Worm (Caenorhabditis elegans) whole organism, L1 larva: ENCODE measurements around the gene R03G8.6.

Experiments used
- C34B4.2 ChIP-seq: sonication (generic microtip); optimal IDR thresholded peaks from 2 replicates; lab custom pipeline; 2017; ENCODE audit warnings: mild to moderate bottlenecking, missing genetic modification characterization, missing compliant biosample characterization
- aha-1 ChIP-seq: fragments of 150-350 bp; optimal IDR thresholded peaks from 2 replicates; lab custom pipeline; 2014; ENCODE audit warnings: missing biosample characterization, missing genetic modification characterization
- ama-1 ChIP-seq: fragments of 150-350 bp; optimal IDR thresholded peaks from 2 replicates; lab custom pipeline; 2014
- ceh-63 ChIP-seq: fragments of 200-800 bp; sonication (Bioruptor generic); optimal IDR thresholded peaks from 2 replicates; lab custom pipeline; 2018; ENCODE audit warnings: mild to moderate bottlenecking, missing genetic modification characterization, missing compliant biosample characterization
- ceh-82 ChIP-seq, 3 experiments: fragments of 150-350 bp in 1 of 3; sonication (generic microtip) in 2 of 3; optimal IDR thresholded peaks; 2 replicates each; lab custom pipeline; 2014 to 2017; ENCODE audit warnings: missing biosample characterization in 3 of 3, missing genetic modification characterization in 3 of 3
- ceh-88 ChIP-seq: fragments of 200-800 bp; sonication (Bioruptor generic); IDR thresholded peaks from 2 replicates; pipeline ENCODE4 v1.3.6; 2022; ENCODE audit warnings: missing genetic modification characterization, missing compliant biosample characterization
- dpl-1 ChIP-seq, 3 experiments: fragments of 150-350 bp in 2 of 3; sonication (generic microtip) in 1 of 3; optimal IDR thresholded peaks; 2 replicates each; lab custom pipeline; 2014 to 2017; ENCODE audit warnings: missing biosample characterization in 3 of 3, missing genetic modification characterization in 3 of 3, missing genetic modification reagents in 3 of 3
- efl-1 ChIP-seq, 4 experiments: fragments of 150-350 bp; optimal IDR thresholded peaks in 3 of 4; peaks in 1 of 4; 1 replicate in 1 of 4; 2 replicates in 3 of 4; lab custom pipeline; 2014; ENCODE audit warnings: missing biosample characterization in 2 of 4, missing genetic modification characterization in 2 of 4, missing genetic modification reagents in 2 of 4
- efl-3 ChIP-seq: fragments of 200-800 bp; sonication (Bioruptor generic); optimal IDR thresholded peaks from 2 replicates; lab custom pipeline; 2018; ENCODE audit warnings: mild to moderate bottlenecking, missing genetic modification characterization, missing compliant biosample characterization
- egl-27 ChIP-seq, 2 experiments: fragments of 150-350 bp in 1 of 2; sonication (generic microtip); optimal IDR thresholded peaks; 3 replicates each; lab custom pipeline; 2017 to 2018; ENCODE audit warnings: missing biosample characterization in 2 of 2, missing genetic modification characterization in 2 of 2, missing genetic modification reagents in 2 of 2
- elt-2 ChIP-seq: sonication (generic microtip); optimal IDR thresholded peaks from 2 replicates; lab custom pipeline; 2016; ENCODE audit warnings: missing genetic modification characterization, mild to moderate bottlenecking, inconsistent platforms, missing compliant biosample characterization, missing genetic modification reagents
- elt-3 ChIP-seq, 6 experiments: fragments of 150-350 bp in 1 of 6; sonication (generic microtip); optimal IDR thresholded peaks; 2 replicates each; lab custom pipeline; 2017 to 2018; ENCODE audit warnings: missing biosample characterization in 6 of 6, missing genetic modification characterization in 6 of 6, inconsistent platforms in 1 of 6
- fkh-10 ChIP-seq: sonication (generic microtip); optimal IDR thresholded peaks from 2 replicates; lab custom pipeline; 2017; ENCODE audit warnings: missing biosample characterization, missing genetic modification reagents, missing genetic modification characterization
- fos-1 ChIP-seq: fragments of 150-350 bp; optimal IDR thresholded peaks from 2 replicates; lab custom pipeline; 2014; ENCODE audit warnings: missing biosample characterization, missing genetic modification characterization
- grh-1 ChIP-seq: fragments of 200-800 bp; sonication (Bioruptor generic); IDR thresholded peaks from 2 replicates; pipeline ENCODE4 v1.3.6; 2022; ENCODE audit warnings: missing genetic modification reagents, missing genetic modification characterization, missing compliant biosample characterization
- hlh-4 ChIP-seq: sonication (generic microtip); optimal IDR thresholded peaks from 2 replicates; lab custom pipeline; 2016; ENCODE audit warnings: mild to moderate bottlenecking, missing genetic modification characterization, missing compliant biosample characterization
- hpl-2 ChIP-seq: fragments of 150-350 bp; optimal IDR thresholded peaks from 2 replicates; lab custom pipeline; 2014; ENCODE audit warnings: missing biosample characterization, missing genetic modification reagents, missing genetic modification characterization
- lin-13 ChIP-seq: fragments of 150-350 bp; optimal IDR thresholded peaks from 2 replicates; lab custom pipeline; 2014; ENCODE audit warnings: missing biosample characterization, missing genetic modification reagents, missing genetic modification characterization
- lin-14 ChIP-seq: fragments of 200-800 bp; sonication (Bioruptor generic); optimal IDR thresholded peaks from 2 replicates; lab custom pipeline; 2018; ENCODE audit warnings: mild to moderate bottlenecking, missing genetic modification characterization, moderate library complexity, missing compliant biosample characterization
- lin-35 ChIP-seq, 2 experiments: fragments of 150-350 bp; optimal IDR thresholded peaks; 2 replicates each; lab custom pipeline; 2014; ENCODE audit warnings: missing biosample characterization in 2 of 2, missing genetic modification characterization in 2 of 2, missing genetic modification reagents in 2 of 2
- mab-9 ChIP-seq: fragments of 200-800 bp; sonication (Bioruptor generic); IDR thresholded peaks from 2 replicates; pipeline ENCODE4 v1.3.6; 2022; ENCODE audit warnings: missing genetic modification reagents, missing genetic modification characterization, missing compliant biosample characterization
- mdl-1 ChIP-seq, 2 experiments: fragments of 150-350 bp; optimal IDR thresholded peaks; 2 replicates each; lab custom pipeline; 2014 to 2017; ENCODE audit warnings: missing biosample characterization in 2 of 2, missing genetic modification characterization in 2 of 2, inconsistent platforms in 1 of 2
- mep-1 ChIP-seq: fragments of 150-350 bp; optimal IDR thresholded peaks from 2 replicates; lab custom pipeline; 2014; ENCODE audit warnings: missing biosample characterization, missing genetic modification characterization
- nhr-12 ChIP-seq: sonication (generic microtip); optimal IDR thresholded peaks from 2 replicates; lab custom pipeline; 2017; ENCODE audit warnings: missing biosample characterization, missing genetic modification characterization
- nhr-19 ChIP-seq: fragments of 200-800 bp; sonication (Bioruptor generic); conservative IDR thresholded peaks from 2 replicates; pipeline ENCODE4 v1.3.6; 2022; ENCODE audit warnings: missing genetic modification characterization, missing compliant biosample characterization
- nhr-20 ChIP-seq: sonication (generic microtip); optimal IDR thresholded peaks from 2 replicates; lab custom pipeline; 2016; ENCODE audit warnings: mild to moderate bottlenecking, missing genetic modification characterization, missing compliant biosample characterization
- nhr-71 ChIP-seq: sonication (generic microtip); optimal IDR thresholded peaks from 2 replicates; lab custom pipeline; 2016; ENCODE audit warnings: mild to moderate bottlenecking, missing genetic modification characterization, moderate library complexity, missing compliant biosample characterization
- nhr-85 ChIP-seq: sonication (generic microtip); peaks from one replicate; lab custom pipeline; 2016; ENCODE audit warnings: missing genetic modification characterization, inconsistent platforms, missing compliant biosample characterization
- nhr-90 ChIP-seq: sonication (generic microtip); optimal IDR thresholded peaks from 2 replicates; lab custom pipeline; 2016; ENCODE audit warnings: mild to moderate bottlenecking, missing genetic modification characterization, missing compliant biosample characterization; ENCODE audit not compliant: poor library complexity
- snu-23 ChIP-seq: sonication (generic microtip); optimal IDR thresholded peaks from 2 replicates; lab custom pipeline; 2016; ENCODE audit warnings: missing genetic modification characterization, missing compliant biosample characterization
- sptf-1 ChIP-seq: fragments of 150-350 bp; optimal IDR thresholded peaks from 2 replicates; lab custom pipeline; 2014; ENCODE audit warnings: missing biosample characterization, missing genetic modification characterization
- swsn-7 ChIP-seq: sonication (generic microtip); optimal IDR thresholded peaks from 2 replicates; lab custom pipeline; 2016; ENCODE audit warnings: missing genetic modification characterization, missing compliant biosample characterization
- unc-130 ChIP-seq: fragments of 150-350 bp; optimal IDR thresholded peaks from 2 replicates; lab custom pipeline; 2017; ENCODE audit warnings: missing biosample characterization, missing genetic modification characterization, inconsistent platforms
- unc-98 ChIP-seq: fragments of 200-800 bp; sonication (Bioruptor generic); IDR thresholded peaks from 2 replicates; pipeline ENCODE4 v1.3.6; 2022; ENCODE audit warnings: missing genetic modification characterization, missing compliant biosample characterization
- vab-15 ChIP-seq: sonication (generic microtip); optimal IDR thresholded peaks from 2 replicates; lab custom pipeline; 2017; ENCODE audit warnings: missing genotype, mild to moderate bottlenecking, missing genetic modification characterization, missing compliant biosample characterization
- xbp-1 ChIP-seq: sonication (generic microtip); optimal IDR thresholded peaks from 2 replicates; lab custom pipeline; 2016; ENCODE audit warnings: missing genetic modification characterization, missing compliant biosample characterization
- zag-1 ChIP-seq: fragments of 150-350 bp; optimal IDR thresholded peaks from 2 replicates; lab custom pipeline; 2014; ENCODE audit warnings: missing biosample characterization, missing genetic modification characterization
- zip-4 ChIP-seq: fragments of 200-800 bp; sonication (Bioruptor generic); optimal IDR thresholded peaks from 2 replicates; lab custom pipeline; 2018; ENCODE audit warnings: mild to moderate bottlenecking, missing genetic modification characterization, moderate library complexity, missing compliant biosample characterization
- ztf-4 ChIP-seq: fragments of 150-350 bp; optimal IDR thresholded peaks from 2 replicates; lab custom pipeline; 2014; ENCODE audit warnings: missing biosample characterization, missing genetic modification characterization

R03G8.6 gene

DNA sequence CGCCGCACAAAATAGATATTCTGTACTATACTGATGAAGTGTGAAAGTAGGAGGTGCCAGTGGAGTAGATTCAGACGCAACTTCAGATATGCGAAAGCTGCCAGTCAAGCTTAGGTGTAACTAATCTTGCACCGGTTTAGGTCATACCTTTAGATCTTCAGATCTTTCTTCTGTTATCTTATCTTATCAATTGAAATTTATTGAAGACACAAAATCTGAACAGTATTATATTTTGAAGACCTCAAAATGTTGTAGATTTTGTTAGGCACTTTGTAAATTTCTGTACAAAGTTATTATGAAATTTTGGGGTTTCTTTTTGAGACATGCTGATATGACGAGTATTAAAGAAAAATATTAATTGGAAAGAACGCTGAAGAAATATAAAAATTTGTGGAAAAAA, 12.4 kb upstream of the R03G8.6 start:
- TF ChIP-seq nhr-90 (tag; lab: Kevin White, UChicago) (no peak), elt-3 (tag; optimal IDR thresholded peaks at IDR 0.05; lab: Kevin White, UChicago) (peak in 3 of 6 experiments; percentile 17 to 91 (median 76))
- TF ChIP-seq, all 84 proteins: peak for 1

DNA sequence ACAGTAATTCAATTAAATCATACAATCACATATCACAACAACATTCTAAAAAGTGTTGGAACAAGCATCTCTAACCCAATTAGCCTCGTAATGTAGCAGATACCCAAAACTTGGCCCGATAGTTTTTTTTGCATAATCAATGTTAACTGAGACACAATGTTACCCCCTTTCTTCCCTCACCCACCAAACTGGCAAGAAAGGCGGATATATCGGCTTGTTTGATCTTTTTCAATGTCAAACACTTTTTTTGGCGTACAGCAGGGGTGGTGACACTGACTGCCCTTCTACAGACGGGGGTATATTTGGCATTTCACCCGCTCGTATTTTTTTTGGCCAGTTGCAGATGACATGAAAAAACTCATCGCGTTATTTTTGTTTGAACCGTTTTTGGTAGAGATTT, 9.7 kb upstream of the R03G8.6 start:
- TF ChIP-seq efl-1 (optimal IDR thresholded peaks at IDR 0.05; lab: Kevin White, UChicago) (no peak), efl-1 (GFP tag; optimal IDR thresholded peaks at IDR 0.05 in 1 of 2; lab: Kevin White, UChicago) (peak in 1 of 2 experiments; percentile 87), swsn-7 (no peak), egl-27 (tag; optimal IDR thresholded peaks at IDR 0.05; lab: Kevin White, UChicago) (no peak), nhr-71 (tag; lab: Kevin White, UChicago) (no peak), ztf-4 (tag; lab: Kevin White, UChicago) (no peak), nhr-85 (tag; lab: Kevin White, UChicago) (peak; percentile 44)

DNA sequence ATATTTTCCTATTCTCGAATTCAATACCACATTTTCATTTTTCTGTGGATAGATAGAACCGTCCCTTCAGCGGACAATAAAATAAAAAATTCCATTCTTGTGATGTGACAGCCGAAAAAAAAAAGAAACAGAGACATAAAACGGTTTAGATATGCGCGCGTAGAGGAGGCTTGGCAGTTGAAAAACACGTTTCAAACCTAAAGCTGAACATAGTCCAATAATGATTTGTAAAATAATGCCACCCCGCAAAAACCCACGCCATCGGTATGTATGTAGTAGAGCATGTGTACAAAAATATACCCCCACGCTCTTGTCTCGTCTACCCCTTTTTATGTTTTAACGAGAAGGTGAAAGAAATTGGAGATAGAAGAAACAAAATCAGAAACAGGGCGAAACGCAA, 8.4 kb upstream of the R03G8.6 start:
- TF ChIP-seq lin-14 (GFP tag; lab: Kevin White, UChicago) (no peak), ceh-63 (GFP tag; lab: Kevin White, UChicago) (no peak), ceh-82 (tag; optimal IDR thresholded peaks at IDR 0.05; lab: Kevin White, UChicago) (no peak), nhr-12 (no peak), nhr-71 (tag; lab: Kevin White, UChicago) (peak; percentile 30), lin-13 (no peak), fkh-10 (GFP tag; lab: Kevin White, UChicago) (no peak), nhr-90 (tag; lab: Kevin White, UChicago) (peak; percentile 3), hlh-4 (tag; lab: Kevin White, UChicago) (no peak), aha-1 (no peak), hpl-2 (GFP tag; lab: Kevin White, UChicago) (no peak), egl-27 (tag; optimal IDR thresholded peaks at IDR 0.05; lab: Kevin White, UChicago) (no peak), zip-4 (GFP tag; lab: Kevin White, UChicago) (no peak), ceh-88 (GFP tag; lab: Robert Waterston, UW) (no peak), zag-1 (tag; lab: Kevin White, UChicago) (no peak), xbp-1 (tag; lab: Kevin White, UChicago) (no peak), dpl-1 (GFP tag; optimal IDR thresholded peaks at IDR 0.05; lab: Kevin White, UChicago) (no peak), fos-1 (tag; lab: Kevin White, UChicago) (no peak), efl-1 (optimal IDR thresholded peaks at IDR 0.05; lab: Kevin White, UChicago) (no peak), efl-1 (GFP tag; optimal IDR thresholded peaks at IDR 0.05 in 1 of 2; lab: Kevin White, UChicago) (no peak), grh-1 (no peak), snu-23 (GFP tag; lab: Kevin White, UChicago) (no peak), ama-1 (peak; percentile 12), unc-98 (GFP tag; lab: Robert Waterston, UW) (no peak), swsn-7 (no peak), efl-3 (GFP tag; lab: Kevin White, UChicago) (no peak), elt-2 (peak; percentile 12), vab-15 (tag; lab: Kevin White, UChicago) (no peak), nhr-19 (GFP tag; lab: Robert Waterston, UW) (no peak), lin-35 (GFP tag; optimal IDR thresholded peaks at IDR 0.05; lab: Kevin White, UChicago) (no peak), unc-130 (no peak), C34B4.2 (tag; lab: Kevin White, UChicago) (no peak), nhr-85 (tag; lab: Kevin White, UChicago) (peak; percentile 48), mep-1 (tag; lab: Kevin White, UChicago) (no peak), sptf-1 (tag; lab: Kevin White, UChicago) (no peak), nhr-20 (peak; percentile 6), mab-9 (GFP tag; lab: Robert Waterston, UW) (no peak), mdl-1 (tag; optimal IDR thresholded peaks at IDR 0.05; lab: Kevin White, UChicago) (no peak)
